Worm (Caenorhabditis elegans) whole organism, young adult: ENCODE data around the gene F56H9.8.

ENCODE experiments used
- B0261.1 ChIP-seq: sonication (generic microtip); optimal IDR thresholded peaks from 2 replicates; lab custom pipeline; 2016; ENCODE audit warnings: mild to moderate bottlenecking, missing genetic modification characterization, moderate library complexity, missing compliant biosample characterization
- C06A6.2 ChIP-seq: fragments of 200-800 bp; sonication (Bioruptor generic); conservative IDR thresholded peaks from 2 replicates; pipeline ENCODE4 v1.3.6; 2022; ENCODE audit warnings: missing genetic modification characterization, missing compliant biosample characterization
- F39B2.1 ChIP-seq: fragments of 200-800 bp; sonication (Bioruptor generic); IDR thresholded peaks from 2 replicates; pipeline ENCODE4 v1.3.6; 2022; ENCODE audit warnings: missing genetic modification reagents, missing genetic modification characterization, missing compliant biosample characterization
- F52B5.7 ChIP-seq: sonication (generic microtip); optimal IDR thresholded peaks from 2 replicates; lab custom pipeline; 2016; ENCODE audit warnings: mild to moderate bottlenecking, missing genetic modification characterization, missing compliant biosample characterization
- F55B11.4 ChIP-seq: sonication (generic microtip); optimal IDR thresholded peaks from 2 replicates; lab custom pipeline; 2016; ENCODE audit warnings: missing compliant biosample characterization, missing genetic modification characterization, borderline replicate concordance; ENCODE audit not compliant: insufficient read depth
- F57A8.1 ChIP-seq: fragments of 200-800 bp; sonication (Bioruptor generic); optimal IDR thresholded peaks from 2 replicates; lab custom pipeline; 2018; ENCODE audit warnings: mild to moderate bottlenecking, missing genetic modification characterization, moderate library complexity, missing compliant biosample characterization
- K12H6.12 ChIP-seq: fragments of 200-800 bp; sonication (Bioruptor generic); optimal IDR thresholded peaks from 2 replicates; lab custom pipeline; 2018; ENCODE audit warnings: mild to moderate bottlenecking, missing genetic modification characterization, missing compliant biosample characterization
- T26A5.8 ChIP-seq: sonication (generic microtip); optimal IDR thresholded peaks from 2 replicates; lab custom pipeline; 2016; ENCODE audit warnings: missing genetic modification characterization, missing compliant biosample characterization
- Y53F4B.3 ChIP-seq: fragments of 200-800 bp; sonication (Bioruptor generic); IDR thresholded peaks from 2 replicates; pipeline ENCODE4 v1.3.6; 2022; ENCODE audit warnings: missing genetic modification reagents, missing genetic modification characterization, missing compliant biosample characterization
- Y67H2A.10 ChIP-seq: fragments of 200-800 bp; sonication (Bioruptor generic); conservative IDR thresholded peaks from 2 replicates; pipeline ENCODE4 v1.3.6; 2022; ENCODE audit warnings: missing genetic modification reagents, missing genetic modification characterization, missing compliant biosample characterization
- Y79H2A.3 ChIP-seq: fragments of 200-800 bp; sonication (Bioruptor generic); conservative IDR thresholded peaks from 2 replicates; pipeline ENCODE4 v1.3.6; 2022; ENCODE audit warnings: missing genetic modification reagents, missing genetic modification characterization, missing compliant biosample characterization
- Y95B8A.8 ChIP-seq: fragments of 200-800 bp; sonication (Bioruptor generic); IDR thresholded peaks from 2 replicates; pipeline ENCODE4 v1.3.6; 2022; ENCODE audit warnings: missing genetic modification reagents, missing genetic modification characterization, missing compliant biosample characterization
- atf-7 ChIP-seq: sonication (generic microtip); optimal IDR thresholded peaks from 2 replicates; lab custom pipeline; 2017; ENCODE audit warnings: mild to moderate bottlenecking, missing genetic modification characterization, missing compliant biosample characterization
- attf-5 ChIP-seq: fragments of 200-800 bp; sonication (Bioruptor generic); optimal IDR thresholded peaks from 2 replicates; lab custom pipeline; 2018; ENCODE audit warnings: mild to moderate bottlenecking, missing genetic modification characterization, missing compliant biosample characterization
- ceh-27 ChIP-seq: fragments of 200-800 bp; sonication (Bioruptor generic); optimal IDR thresholded peaks from 2 replicates; lab custom pipeline; 2018; ENCODE audit warnings: mild to moderate bottlenecking, missing genetic modification characterization, moderate library complexity, missing compliant biosample characterization
- ceh-58 ChIP-seq: fragments of 200-800 bp; sonication (Bioruptor generic); IDR thresholded peaks from 2 replicates; pipeline ENCODE4 v1.3.6; 2022; ENCODE audit warnings: missing genetic modification characterization, missing compliant biosample characterization
- dox-1 ChIP-seq: fragments of 200-800 bp; sonication (Bioruptor generic); IDR thresholded peaks from 2 replicates; pipeline ENCODE4 v1.3.6; 2022; ENCODE audit warnings: missing genetic modification reagents, missing genetic modification characterization, missing compliant biosample characterization
- ekl-4 ChIP-seq: fragments of 200-800 bp; sonication (Bioruptor generic); IDR thresholded peaks from 2 replicates; pipeline ENCODE4 v1.3.6; 2022; ENCODE audit warnings: missing genetic modification reagents, missing genetic modification characterization, missing compliant biosample characterization
- gei-17 ChIP-seq: fragments of 200-800 bp; sonication (Bioruptor generic); optimal IDR thresholded peaks from 2 replicates; lab custom pipeline; 2018; ENCODE audit warnings: mild to moderate bottlenecking, missing genetic modification characterization, missing compliant biosample characterization
- him-1 ChIP-seq: sonication (generic microtip); optimal IDR thresholded peaks from 2 replicates; lab custom pipeline; 2016; ENCODE audit warnings: missing genotype, missing genetic modification reagents, missing genetic modification characterization, missing compliant biosample characterization
- hlh-26 ChIP-seq: fragments of 200-800 bp; sonication (Bioruptor generic); conservative IDR thresholded peaks from 2 replicates; pipeline ENCODE4 v1.3.6; 2022; ENCODE audit warnings: missing genetic modification reagents, missing genetic modification characterization, missing compliant biosample characterization
- hmg-1.2 ChIP-seq: fragments of 200-800 bp; sonication (Bioruptor generic); IDR thresholded peaks from 2 replicates; pipeline ENCODE4 v1.3.6; 2022; ENCODE audit warnings: missing genetic modification reagents, missing genetic modification characterization, missing compliant biosample characterization
- hrde-1 ChIP-seq: sonication (generic microtip); optimal IDR thresholded peaks from 2 replicates; lab custom pipeline; 2016; ENCODE audit warnings: missing genetic modification characterization, mild to moderate bottlenecking, missing compliant biosample characterization, moderate library complexity, missing genotype, missing genetic modification reagents, borderline replicate concordance
- lag-1 ChIP-seq: fragments of 200-800 bp; sonication (Bioruptor generic); IDR thresholded peaks from 2 replicates; pipeline ENCODE4 v1.3.6; 2022; ENCODE audit warnings: missing genetic modification reagents, missing genetic modification characterization, missing compliant biosample characterization
- let-526 ChIP-seq: fragments of 200-800 bp; sonication (Bioruptor generic); IDR thresholded peaks from 2 replicates; pipeline ENCODE4 v1.3.6; 2022; ENCODE audit warnings: missing genetic modification reagents, missing genetic modification characterization, missing compliant biosample characterization
- lir-1 ChIP-seq: fragments of 200-800 bp; sonication (Bioruptor generic); conservative IDR thresholded peaks from 2 replicates; pipeline ENCODE4 v1.3.6; 2022; ENCODE audit warnings: missing genetic modification reagents, missing genetic modification characterization, missing compliant biosample characterization
- madf-3 ChIP-seq: fragments of 200-800 bp; sonication (Bioruptor generic); IDR thresholded peaks from 2 replicates; pipeline ENCODE4 v1.3.6; 2022; ENCODE audit warnings: missing genetic modification reagents, missing genetic modification characterization, missing compliant biosample characterization
- madf-6 ChIP-seq: fragments of 200-800 bp; sonication (Bioruptor generic); IDR thresholded peaks from 2 replicates; pipeline ENCODE4 v1.3.6; 2022; ENCODE audit warnings: missing genetic modification reagents, missing genetic modification characterization, missing compliant biosample characterization
- nhr-179 ChIP-seq: sonication (generic microtip); optimal IDR thresholded peaks from 2 replicates; lab custom pipeline; 2016; ENCODE audit warnings: mild to moderate bottlenecking, missing genetic modification characterization, missing compliant biosample characterization
- nhr-80 ChIP-seq: sonication (generic microtip); optimal IDR thresholded peaks from 2 replicates; lab custom pipeline; 2016; ENCODE audit warnings: missing genetic modification characterization, missing compliant biosample characterization
- nhr-90 ChIP-seq: sonication (generic microtip); optimal IDR thresholded peaks from 2 replicates; lab custom pipeline; 2016; ENCODE audit warnings: missing genotype, mild to moderate bottlenecking, missing genetic modification characterization, missing compliant biosample characterization
- pha-4 ChIP-seq: fragments of 150-350 bp; sonication (generic microtip); optimal IDR thresholded peaks from 2 replicates; lab custom pipeline; 2014; ENCODE audit warnings: missing biosample characterization, missing genetic modification reagents, missing genetic modification characterization
- rcor-1 ChIP-seq: fragments of 200-800 bp; sonication (Bioruptor generic); IDR thresholded peaks from 2 replicates; pipeline ENCODE4 v1.3.6; 2022; ENCODE audit warnings: missing genetic modification reagents, missing genetic modification characterization, missing compliant biosample characterization
- snpc-1.1 ChIP-seq: sonication (generic microtip); optimal IDR thresholded peaks from 2 replicates; lab custom pipeline; 2017; ENCODE audit warnings: missing genetic modification characterization, mild to moderate bottlenecking, missing compliant biosample characterization, antibody characterized with exemption, moderate library complexity, missing genotype, missing genetic modification reagents; ENCODE audit not compliant: insufficient read depth
- somi-1 ChIP-seq: fragments of 200-800 bp; sonication (Bioruptor generic); optimal IDR thresholded peaks from 2 replicates; lab custom pipeline; 2018; ENCODE audit warnings: mild to moderate bottlenecking, missing genetic modification characterization, missing compliant biosample characterization
- ztf-25 ChIP-seq: fragments of 200-800 bp; sonication (Bioruptor generic); IDR thresholded peaks from 2 replicates; pipeline ENCODE4 v1.3.6; 2022; ENCODE audit warnings: missing genetic modification reagents, missing genetic modification characterization, missing compliant biosample characterization
- ztf-26 ChIP-seq: sonication (generic microtip); optimal IDR thresholded peaks from 2 replicates; lab custom pipeline; 2017; ENCODE audit warnings: missing genetic modification characterization, missing compliant biosample characterization

The F56H9.8 gene

DNA sequence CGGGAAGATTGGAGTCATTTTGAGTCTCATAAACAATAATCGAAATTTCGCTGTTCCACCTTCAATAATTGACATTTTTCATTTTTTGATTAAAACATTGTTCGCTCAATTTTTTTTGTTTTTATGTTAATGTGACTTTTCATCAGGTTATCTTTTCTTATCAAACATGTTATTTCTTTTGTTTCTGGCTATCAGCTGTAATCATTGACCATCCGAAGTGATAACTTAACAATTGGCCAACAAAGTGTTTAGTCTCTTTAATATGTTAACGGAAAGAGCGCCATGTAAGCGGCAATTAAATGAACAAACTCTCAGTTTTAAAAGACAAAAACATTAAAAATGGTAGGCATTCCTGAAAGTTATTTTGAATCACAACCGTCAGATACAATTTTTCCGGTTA is 10.6 kb upstream of the F56H9.8 start:
- TF ChIP-seq snpc-1.1 (no peak), C06A6.2 (GFP tag; lab: Robert Waterston, UW) (no peak), Y95B8A.8 (GFP tag; lab: Robert Waterston, UW) (no peak), nhr-90 (no peak), attf-5 (no peak), F57A8.1 (GFP tag; lab: Kevin White, UChicago) (no peak), ekl-4 (GFP tag; lab: Robert Waterston, UW) (no peak), K12H6.12 (no peak), ceh-58 (GFP tag; lab: Robert Waterston, UW) (no peak), hmg-1.2 (GFP tag; lab: Robert Waterston, UW) (no peak), let-526 (no peak), F52B5.7 (tag; lab: Kevin White, UChicago) (no peak), nhr-80 (no peak), T26A5.8 (no peak), hlh-26 (GFP tag; lab: Robert Waterston, UW) (no peak), pha-4 (no peak), ztf-26 (tag; lab: Kevin White, UChicago) (no peak), madf-6 (GFP tag; lab: Robert Waterston, UW) (no peak), nhr-179 (no peak), him-1 (tag; lab: Kevin White, UChicago) (no peak)

DNA sequence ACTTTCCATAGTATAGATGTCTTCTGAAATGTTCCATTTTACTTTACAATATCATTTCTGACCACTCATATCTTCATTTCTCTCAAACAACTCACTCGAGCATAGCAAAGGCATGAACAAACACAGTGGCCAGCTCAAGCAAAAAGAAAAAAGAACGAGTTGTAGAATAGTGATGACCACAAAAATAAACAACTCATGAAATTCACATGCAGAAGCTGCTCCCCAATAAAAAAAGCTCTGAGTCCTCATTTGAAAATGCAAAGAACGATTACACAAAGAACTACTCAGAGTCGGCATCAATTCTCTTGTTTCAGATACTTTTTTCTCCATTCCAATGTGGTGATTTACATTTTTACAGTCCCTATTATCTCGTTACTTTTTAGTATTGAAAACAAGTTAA is 9.9 kb upstream of the F56H9.8 start:
- TF ChIP-seq Y79H2A.3 (GFP tag; lab: Robert Waterston, UW) (no peak), hrde-1 (tag; lab: Kevin White, UChicago) (no peak), atf-7 (tag; lab: Kevin White, UChicago) (no peak), madf-3 (no peak), dox-1 (GFP tag; lab: Robert Waterston, UW) (no peak), him-1 (tag; lab: Kevin White, UChicago) (no peak), F39B2.1 (no peak), Y53F4B.3 (GFP tag; lab: Robert Waterston, UW) (no peak), lir-1 (GFP tag; lab: Robert Waterston, UW) (no peak)

DNA sequence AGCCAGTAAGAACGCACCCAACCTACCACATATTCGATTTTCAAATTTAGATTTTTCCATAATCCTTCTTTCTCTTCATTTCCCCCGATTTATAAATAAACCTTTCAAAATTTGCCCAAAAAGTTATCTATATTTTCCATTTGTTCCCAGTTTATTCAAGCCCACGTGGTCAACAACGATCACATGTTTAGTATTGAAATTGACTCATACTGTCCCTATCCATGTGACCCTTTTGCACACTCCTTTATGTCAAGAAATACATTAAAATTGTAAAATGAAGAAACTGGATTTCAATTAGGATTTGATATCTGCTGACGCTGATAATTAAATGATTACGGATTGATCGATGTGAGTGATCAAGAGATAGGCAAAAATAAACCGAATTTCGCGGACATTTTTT is 9.4 kb upstream of the F56H9.8 start:
- TF ChIP-seq ceh-27 (GFP tag; lab: Kevin White, UChicago) (no peak), snpc-1.1 (no peak), ztf-25 (GFP tag; lab: Robert Waterston, UW) (no peak), rcor-1 (no peak), gei-17 (GFP tag; lab: Kevin White, UChicago) (no peak), somi-1 (GFP tag; lab: Kevin White, UChicago) (peak; percentile 17), F55B11.4 (tag; lab: Kevin White, UChicago) (no peak), nhr-80 (peak; percentile 13), B0261.1 (tag; lab: Kevin White, UChicago) (no peak), lag-1 (GFP tag; lab: Robert Waterston, UW) (no peak), dox-1 (GFP tag; lab: Robert Waterston, UW) (no peak), Y67H2A.10 (GFP tag; lab: Robert Waterston, UW) (no peak)
